Worm (Caenorhabditis elegans) whole organism, young adult: ENCODE data around the gene srh-61.

Experiments
- B0035.1 ChIP-seq: sonication (generic microtip); optimal IDR thresholded peaks from 2 replicates; lab custom pipeline; 2016; ENCODE audit warnings: missing genetic modification characterization, mild to moderate bottlenecking, missing compliant biosample characterization, missing genotype, missing genetic modification reagents
- C06A6.2 ChIP-seq: fragments of 200-800 bp; sonication (Bioruptor generic); conservative IDR thresholded peaks from 2 replicates; pipeline ENCODE4 v1.3.6; 2022; ENCODE audit warnings: missing genetic modification characterization, missing compliant biosample characterization
- D2030.7 ChIP-seq: fragments of 200-800 bp; sonication (Bioruptor generic); IDR thresholded peaks from 2 replicates; pipeline ENCODE4 v1.3.6; 2022; ENCODE audit warnings: missing genetic modification reagents, missing genetic modification characterization, missing compliant biosample characterization
- F10E7.11 ChIP-seq: sonication (generic microtip); optimal IDR thresholded peaks from 2 replicates; lab custom pipeline; 2017; ENCODE audit warnings: mild to moderate bottlenecking, missing genetic modification characterization, moderate library complexity, missing compliant biosample characterization
- F22D6.2 ChIP-seq: sonication (generic microtip); optimal IDR thresholded peaks from 2 replicates; lab custom pipeline; 2016; ENCODE audit warnings: mild to moderate bottlenecking, missing genetic modification characterization, missing compliant biosample characterization
- F33H1.4 ChIP-seq: fragments of 200-800 bp; sonication (Bioruptor generic); IDR thresholded peaks from 2 replicates; pipeline ENCODE4 v1.3.6; 2022; ENCODE audit warnings: missing genetic modification reagents, missing genetic modification characterization, missing compliant biosample characterization
- F57C9.4 ChIP-seq: sonication (generic microtip); optimal IDR thresholded peaks from 2 replicates; lab custom pipeline; 2017; ENCODE audit warnings: mild to moderate bottlenecking, missing genetic modification characterization, missing compliant biosample characterization
- T26A5.8 ChIP-seq: sonication (generic microtip); optimal IDR thresholded peaks from 2 replicates; lab custom pipeline; 2016; ENCODE audit warnings: missing genetic modification characterization, missing compliant biosample characterization
- ZK185.1 ChIP-seq: sonication (generic microtip); optimal IDR thresholded peaks from 2 replicates; lab custom pipeline; 2016; ENCODE audit warnings: mild to moderate bottlenecking, missing genetic modification characterization, missing compliant biosample characterization; ENCODE audit not compliant: poor library complexity, severe bottlenecking
- aptf-3 ChIP-seq: fragments of 200-800 bp; sonication (Bioruptor generic); IDR thresholded peaks from 2 replicates; pipeline ENCODE4 v1.3.6; 2022; ENCODE audit warnings: missing genetic modification characterization, missing compliant biosample characterization
- cebp-2 ChIP-seq: fragments of 200-800 bp; sonication (Bioruptor generic); IDR thresholded peaks from 2 replicates; pipeline ENCODE4 v1.3.6; 2022; ENCODE audit warnings: missing genetic modification characterization, missing compliant biosample characterization
- ceh-58 ChIP-seq: fragments of 200-800 bp; sonication (Bioruptor generic); IDR thresholded peaks from 2 replicates; pipeline ENCODE4 v1.3.6; 2022; ENCODE audit warnings: missing genetic modification characterization, missing compliant biosample characterization
- ceh-79 ChIP-seq: sonication (generic microtip); optimal IDR thresholded peaks from 2 replicates; lab custom pipeline; 2017; ENCODE audit warnings: mild to moderate bottlenecking, missing genetic modification characterization, missing compliant biosample characterization
- chd-7 ChIP-seq: sonication (generic microtip); optimal IDR thresholded peaks from 2 replicates; lab custom pipeline; 2016; ENCODE audit warnings: mild to moderate bottlenecking, missing genetic modification characterization, moderate library complexity, missing compliant biosample characterization
- die-1 ChIP-seq: sonication (generic microtip); optimal IDR thresholded peaks from 2 replicates; lab custom pipeline; 2016; ENCODE audit warnings: missing genotype, mild to moderate bottlenecking, missing genetic modification characterization, missing compliant biosample characterization
- egl-18 ChIP-seq: fragments of 200-800 bp; sonication (Bioruptor generic); IDR thresholded peaks from 2 replicates; pipeline ENCODE4 v1.3.6; 2022; ENCODE audit warnings: missing genetic modification reagents, missing genetic modification characterization, missing compliant biosample characterization
- egl-44 ChIP-seq: fragments of 200-800 bp; sonication (Bioruptor generic); IDR thresholded peaks from 2 replicates; pipeline ENCODE4 v1.3.6; 2022; ENCODE audit warnings: missing genetic modification reagents, missing genetic modification characterization, missing compliant biosample characterization
- ets-4 ChIP-seq: fragments of 200-800 bp; sonication (Bioruptor generic); optimal IDR thresholded peaks from 2 replicates; lab custom pipeline; 2018; ENCODE audit warnings: mild to moderate bottlenecking, missing genetic modification characterization, missing compliant biosample characterization
- him-1 ChIP-seq: sonication (generic microtip); optimal IDR thresholded peaks from 2 replicates; lab custom pipeline; 2016; ENCODE audit warnings: missing genotype, missing genetic modification reagents, missing genetic modification characterization, missing compliant biosample characterization
- hlh-26 ChIP-seq: fragments of 200-800 bp; sonication (Bioruptor generic); conservative IDR thresholded peaks from 2 replicates; pipeline ENCODE4 v1.3.6; 2022; ENCODE audit warnings: missing genetic modification reagents, missing genetic modification characterization, missing compliant biosample characterization
- lin-40 ChIP-seq: sonication (generic microtip); optimal IDR thresholded peaks from 2 replicates; lab custom pipeline; 2016; ENCODE audit warnings: missing genetic modification characterization, mild to moderate bottlenecking, missing compliant biosample characterization, missing genotype, missing genetic modification reagents
- lsy-27 ChIP-seq: sonication (generic microtip); optimal IDR thresholded peaks from 2 replicates; lab custom pipeline; 2017; ENCODE audit warnings: missing genetic modification characterization, mild to moderate bottlenecking, missing compliant biosample characterization, antibody characterized with exemption, missing genotype, borderline replicate concordance; ENCODE audit not compliant: insufficient read depth
- madf-3 ChIP-seq: fragments of 200-800 bp; sonication (Bioruptor generic); IDR thresholded peaks from 2 replicates; pipeline ENCODE4 v1.3.6; 2022; ENCODE audit warnings: missing genetic modification reagents, missing genetic modification characterization, missing compliant biosample characterization
- madf-6 ChIP-seq: fragments of 200-800 bp; sonication (Bioruptor generic); IDR thresholded peaks from 2 replicates; pipeline ENCODE4 v1.3.6; 2022; ENCODE audit warnings: missing genetic modification reagents, missing genetic modification characterization, missing compliant biosample characterization
- mel-28 ChIP-seq: sonication (generic microtip); optimal IDR thresholded peaks from 2 replicates; lab custom pipeline; 2016; ENCODE audit warnings: borderline replicate concordance, mild to moderate bottlenecking, missing genetic modification characterization, missing compliant biosample characterization
- mes-4 ChIP-seq: sonication (generic microtip); optimal IDR thresholded peaks from 2 replicates; lab custom pipeline; 2016; ENCODE audit warnings: missing genotype, missing genetic modification characterization, missing compliant biosample characterization
- nfya-2 ChIP-seq: fragments of 200-800 bp; sonication (Bioruptor generic); IDR thresholded peaks from 2 replicates; pipeline ENCODE4 v1.3.6; 2022; ENCODE audit warnings: missing genetic modification reagents, missing genetic modification characterization, missing compliant biosample characterization
- nhr-27 ChIP-seq: fragments of 200-800 bp; sonication (Bioruptor generic); optimal IDR thresholded peaks from 2 replicates; lab custom pipeline; 2018; ENCODE audit warnings: mild to moderate bottlenecking, missing genetic modification characterization, moderate library complexity, missing compliant biosample characterization
- rcor-1 ChIP-seq: fragments of 200-800 bp; sonication (Bioruptor generic); IDR thresholded peaks from 2 replicates; pipeline ENCODE4 v1.3.6; 2022; ENCODE audit warnings: missing genetic modification reagents, missing genetic modification characterization, missing compliant biosample characterization
- sdz-38 ChIP-seq: sonication (generic microtip); optimal IDR thresholded peaks from 2 replicates; lab custom pipeline; 2016; ENCODE audit warnings: missing genotype, missing genetic modification characterization, missing compliant biosample characterization
- tbx-9 ChIP-seq: sonication (generic microtip); optimal IDR thresholded peaks from 2 replicates; lab custom pipeline; 2016; ENCODE audit warnings: borderline replicate concordance, missing genetic modification characterization, inconsistent platforms, missing compliant biosample characterization
- tlf-1 ChIP-seq: fragments of 200-800 bp; sonication (Bioruptor generic); optimal IDR thresholded peaks from 2 replicates; lab custom pipeline; 2018; ENCODE audit warnings: mild to moderate bottlenecking, missing genetic modification characterization, missing compliant biosample characterization
- unc-130 ChIP-seq: sonication (generic microtip); optimal IDR thresholded peaks from 2 replicates; lab custom pipeline; 2016; ENCODE audit warnings: missing genetic modification reagents, missing genetic modification characterization, missing compliant biosample characterization
- unc-62 ChIP-seq: fragments of 150-350 bp; optimal IDR thresholded peaks from 2 replicates; lab custom pipeline; 2014; ENCODE audit warnings: missing biosample characterization, missing genetic modification reagents, missing genetic modification characterization
- ztf-3 ChIP-seq: fragments of 200-800 bp; sonication (Bioruptor generic); optimal IDR thresholded peaks from 2 replicates; lab custom pipeline; 2018; ENCODE audit warnings: mild to moderate bottlenecking, missing genetic modification characterization, missing compliant biosample characterization

Gene srh-61

ce11 chrII:12516313-12516712, at the start of gene srh-61:
Gene srh-61 (minus strand): TSS chrII:12516413.
- TF ChIP-seq egl-44 (GFP tag; lab: Robert Waterston, UW) (no peak), tlf-1 (GFP tag; lab: Kevin White, UChicago) (no peak), chd-7 (tag; lab: Kevin White, UChicago) (no peak), lsy-27 (no peak), ceh-58 (GFP tag; lab: Robert Waterston, UW) (no peak), F57C9.4 (tag; lab: Kevin White, UChicago) (no peak), D2030.7 (GFP tag; lab: Robert Waterston, UW) (no peak), sdz-38 (tag; lab: Kevin White, UChicago) (no peak), ets-4 (GFP tag; lab: Kevin White, UChicago) (no peak), B0035.1 (no peak), him-1 (tag; lab: Kevin White, UChicago) (no peak), hlh-26 (no peak), egl-18 (GFP tag; lab: Robert Waterston, UW) (no peak)

ce11 chrII:12565851-12566250, 49.6 kb upstream of the srh-61 start, which contains the start of gene F49C5.7:
Gene F49C5.7 (plus strand): TSS chrII:12566151.
- no peak for TF ChIP-seq mes-4 (tag; lab: Kevin White, UChicago)
- TF ChIP-seq mel-28 (tag; lab: Kevin White, UChicago): no peak
- no peak for TF ChIP-seq ZK185.1 (tag; lab: Kevin White, UChicago)
- TF ChIP-seq madf-6 (GFP tag; lab: Robert Waterston, UW): no peak
- TF ChIP-seq die-1: no peak
- no peak for TF ChIP-seq unc-62 (GFP tag; lab: Kevin White, UChicago)
- TF ChIP-seq aptf-3 (GFP tag; lab: Robert Waterston, UW): no peak
- no peak for TF ChIP-seq cebp-2 (GFP tag; lab: Robert Waterston, UW)
- no peak for TF ChIP-seq F22D6.2 (tag; lab: Kevin White, UChicago)
- no peak for TF ChIP-seq unc-130 (GFP tag; lab: Kevin White, UChicago)
- no peak for TF ChIP-seq nfya-2 (GFP tag; lab: Robert Waterston, UW)
- no peak for TF ChIP-seq hlh-26
- TF ChIP-seq nhr-27: no peak
- TF ChIP-seq F33H1.4 (GFP tag; lab: Robert Waterston, UW): no peak
- no peak for TF ChIP-seq ztf-3 (GFP tag; lab: Kevin White, UChicago)
- no peak for TF ChIP-seq C06A6.2 (GFP tag; lab: Robert Waterston, UW)
- no peak for TF ChIP-seq lin-40
- TF ChIP-seq, all 124 proteins: peak for 0

ce11 chrII:12560210-12560609, 44.0 kb upstream of the srh-61 start, which contains the start of gene F49C5.12:
Gene F49C5.12 (minus strand): TSS chrII:12560310.
- no peak for TF ChIP-seq die-1
- no peak for TF ChIP-seq F10E7.11
- TF ChIP-seq T26A5.8 (tag; lab: Kevin White, UChicago): no peak
- no peak for TF ChIP-seq rcor-1 (GFP tag; lab: Robert Waterston, UW)
- TF ChIP-seq madf-3 (GFP tag; lab: Robert Waterston, UW): no peak

DNA sequence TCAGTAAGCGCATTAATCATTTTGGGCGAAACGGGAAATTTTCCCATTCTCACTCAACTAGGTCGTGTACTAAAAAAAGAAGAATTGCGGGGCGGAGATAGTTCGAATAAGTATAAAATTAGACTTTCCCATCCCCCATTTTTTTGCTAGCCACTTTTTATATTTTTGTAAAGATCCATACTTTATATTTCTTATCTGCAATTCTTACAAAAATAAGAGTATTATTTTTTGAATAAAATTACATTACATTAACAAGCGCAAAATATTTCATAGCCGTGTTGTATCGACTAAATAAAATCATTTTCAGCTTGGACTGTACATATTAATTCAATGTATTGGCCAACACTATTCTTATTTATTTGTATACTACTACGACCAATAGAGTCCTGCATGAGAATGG, 39.4 kb upstream of the srh-61 start, which contains the start of gene F49C5.11:
Gene F49C5.11, plus strand, starts transcription at position 301 of the 400 bp plus-strand sequence.
- TF ChIP-seq ceh-79 (tag; lab: Kevin White, UChicago): no peak
- TF ChIP-seq tbx-9: no peak
- TF ChIP-seq lin-40: no peak
